Fruit fly (Drosophila melanogaster) whole organism, adult: ENCODE data around the gene Ctr1B.

Experiments
- CG11617 ChIP-seq: fragments of 200-800 bp; sonication (Bioruptor generic); optimal IDR thresholded peaks from 2 replicates; lab custom pipeline; 2017; ENCODE audit warnings: mild to moderate bottlenecking, missing biosample characterization, missing genetic modification reagents, missing genetic modification characterization
- CG12768 ChIP-seq: fragments of 200-800 bp; sonication (Bioruptor generic); optimal IDR thresholded peaks from 2 replicates; lab custom pipeline; 2017; ENCODE audit warnings: missing biosample characterization, missing genetic modification characterization, mild to moderate bottlenecking, moderate library complexity, missing genetic modification reagents
- CG14711 ChIP-seq: fragments of 200-800 bp; sonication (Bioruptor generic); optimal IDR thresholded peaks from 2 replicates; lab custom pipeline; 2018; ENCODE audit warnings: missing biosample characterization, mild to moderate bottlenecking, missing genetic modification characterization, moderate library complexity
- CG1620 ChIP-seq: fragments of 200-800 bp; sonication (Bioruptor generic); optimal IDR thresholded peaks from 2 replicates; lab custom pipeline; 2016; ENCODE audit warnings: missing biosample characterization, missing genetic modification characterization
- CG33017 ChIP-seq: fragments of 200-800 bp; sonication (Bioruptor generic); optimal IDR thresholded peaks from 2 replicates; lab custom pipeline; 2018; ENCODE audit warnings: missing biosample characterization, mild to moderate bottlenecking, missing genetic modification characterization, moderate library complexity
- CG5204 ChIP-seq: fragments of 200-800 bp; sonication (Bioruptor generic); optimal IDR thresholded peaks from 2 replicates; lab custom pipeline; 2016; ENCODE audit warnings: missing biosample characterization, missing genetic modification characterization
- CG7045 ChIP-seq: fragments of 200-800 bp; sonication (Bioruptor generic); optimal IDR thresholded peaks from 2 replicates; lab custom pipeline; 2017; ENCODE audit warnings: missing biosample characterization, mild to moderate bottlenecking, missing genetic modification characterization
- CG7101 ChIP-seq: fragments of 200-800 bp; sonication (Bioruptor generic); optimal IDR thresholded peaks from 2 replicates; lab custom pipeline; 2018; ENCODE audit warnings: missing biosample characterization, mild to moderate bottlenecking, missing genetic modification characterization, moderate library complexity
- Clk ChIP-seq: fragments of 200-800 bp; sonication (Bioruptor generic); optimal IDR thresholded peaks from 2 replicates; lab custom pipeline; 2017; ENCODE audit warnings: missing biosample characterization, missing genetic modification characterization
- Crg-1 ChIP-seq: fragments of 200-800 bp; sonication (Bioruptor generic); optimal IDR thresholded peaks from 2 replicates; lab custom pipeline; 2016; ENCODE audit warnings: missing biosample characterization, missing genetic modification characterization
- Hr96 ChIP-seq: fragments of 200-800 bp; sonication (Bioruptor generic); optimal IDR thresholded peaks from 2 replicates; lab custom pipeline; 2016; ENCODE audit warnings: missing biosample characterization, missing genetic modification characterization
- Mnt ChIP-seq: fragments of 200-800 bp; sonication (Bioruptor generic); optimal IDR thresholded peaks from 2 replicates; lab custom pipeline; 2016; ENCODE audit warnings: missing biosample characterization, mild to moderate bottlenecking, missing genetic modification characterization
- bab1 ChIP-seq: fragments of 200-800 bp; sonication (Bioruptor generic); optimal IDR thresholded peaks from 3 replicates; lab custom pipeline; 2019; ENCODE audit warnings: missing biosample characterization, mild to moderate bottlenecking, missing genetic modification characterization, moderate library complexity
- cic ChIP-seq: fragments of 200-800 bp; sonication (Bioruptor generic); optimal IDR thresholded peaks from 2 replicates; lab custom pipeline; 2017; ENCODE audit warnings: missing biosample characterization, mild to moderate bottlenecking, missing genetic modification characterization, moderate library complexity
- cnc ChIP-seq, 2 experiments: fragments of >200 bp; optimal IDR thresholded peaks; 2 replicates each; lab custom pipeline; 2017
- kay ChIP-seq: fragments of 200-800 bp; sonication (Bioruptor generic); peaks from one replicate; lab custom pipeline; 2016; ENCODE audit warnings: missing biosample characterization, missing genetic modification characterization, borderline replicate concordance
- ovo ChIP-seq: fragments of 200-800 bp; sonication (Bioruptor generic); optimal IDR thresholded peaks from 2 replicates; lab custom pipeline; 2016; ENCODE audit warnings: missing biosample characterization, missing genetic modification characterization
- pad ChIP-seq: fragments of 200-800 bp; sonication (Bioruptor generic); optimal IDR thresholded peaks from 3 replicates; lab custom pipeline; 2017; ENCODE audit warnings: missing biosample characterization, missing genetic modification characterization, mild to moderate bottlenecking, moderate library complexity, missing genetic modification reagents
- tj ChIP-seq: fragments of 200-800 bp; sonication (Bioruptor generic); optimal IDR thresholded peaks from 3 replicates; lab custom pipeline; 2017; ENCODE audit warnings: missing biosample characterization, mild to moderate bottlenecking, missing genetic modification characterization, moderate library complexity
- toe ChIP-seq: fragments of 200-800 bp; sonication (Bioruptor generic); optimal IDR thresholded peaks from 2 replicates; lab custom pipeline; 2016; ENCODE audit warnings: missing biosample characterization, missing genetic modification characterization

Gene Ctr1B

dm6 chr3R:8308515-8308959 lies 8.9 kb upstream of the Ctr1B start, which contains the start of gene tex:
TSS of gene tex (minus strand) at chr3R:8308645.
- TF ChIP-seq Crg-1 (GFP tag; lab: Kevin White, UChicago) (no peak), CG12768 (GFP tag; lab: Kevin White, UChicago) (no peak), CG7101 (tag; lab: Kevin White, UChicago) (no peak), CG5204 (GFP tag; lab: Kevin White, UChicago) (no peak), cic (peak; percentile 24)

dm6 chr3R:8310678-8311077 lies 6.7 kb upstream of the Ctr1B start, which contains the start of gene CG11693:
TSS of gene CG11693 (minus strand) at chr3R:8310778.
- TF ChIP-seq bab1 (GFP tag; lab: Kevin White, UChicago) (no peak), cic (no peak), kay (GFP tag; lab: Kevin White, UChicago) (no peak)

DNA sequence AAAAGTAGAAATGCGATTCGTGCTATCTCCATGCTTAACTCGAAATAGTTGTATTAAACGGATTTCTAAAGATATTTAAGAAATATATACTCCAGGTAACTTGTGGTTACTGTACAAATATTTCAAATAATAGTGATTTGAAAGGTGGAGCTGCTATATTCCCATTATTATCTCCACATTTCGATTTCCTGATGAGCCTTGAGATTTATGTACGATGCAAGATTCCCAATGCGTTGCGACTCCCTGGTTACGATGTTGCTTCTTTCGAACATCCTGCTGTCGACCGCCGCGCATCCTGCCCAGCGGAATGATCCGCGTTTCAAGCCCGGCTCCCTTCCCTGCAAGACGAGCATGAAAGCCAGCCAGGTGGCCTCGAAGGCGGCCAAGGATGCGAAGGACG lies 5.4 kb upstream of the Ctr1B start, which contains the start of the genes CG11694 and CG11698:
Gene CG11694, minus strand, starts transcription at position 101 of the 400 bp plus-strand sequence.
Gene CG11698, plus strand, starts transcription at position 152 of the 400 bp plus-strand sequence.
- TF ChIP-seq kay (GFP tag; lab: Kevin White, UChicago): no peak
- TF ChIP-seq CG11617 (GFP tag; lab: Kevin White, UChicago): no peak
- no peak for TF ChIP-seq CG1620 (GFP tag; lab: Kevin White, UChicago)
- no peak for TF ChIP-seq Mnt (GFP tag; lab: Kevin White, UChicago)
- TF ChIP-seq CG14711 (tag; lab: Kevin White, UChicago): no peak
- no peak for TF ChIP-seq Crg-1 (GFP tag; lab: Kevin White, UChicago)
- no peak for TF ChIP-seq tj
- no peak for TF ChIP-seq cic
- TF ChIP-seq CG7045 (GFP tag; lab: Kevin White, UChicago): no peak
- no peak for TF ChIP-seq bab1 (GFP tag; lab: Kevin White, UChicago)
- TF ChIP-seq CG7101 (tag; lab: Kevin White, UChicago): no peak
- TF ChIP-seq Clk (GFP tag; lab: Kevin White, UChicago): no peak
- no peak for TF ChIP-seq CG33017 (tag; lab: Kevin White, UChicago)
- no peak for TF ChIP-seq CG5204 (GFP tag; lab: Kevin White, UChicago)
- no peak for TF ChIP-seq Hr96
- no peak for TF ChIP-seq CG12768 (GFP tag; lab: Kevin White, UChicago)
- TF ChIP-seq toe (GFP tag; lab: Kevin White, UChicago): no peak

DNA sequence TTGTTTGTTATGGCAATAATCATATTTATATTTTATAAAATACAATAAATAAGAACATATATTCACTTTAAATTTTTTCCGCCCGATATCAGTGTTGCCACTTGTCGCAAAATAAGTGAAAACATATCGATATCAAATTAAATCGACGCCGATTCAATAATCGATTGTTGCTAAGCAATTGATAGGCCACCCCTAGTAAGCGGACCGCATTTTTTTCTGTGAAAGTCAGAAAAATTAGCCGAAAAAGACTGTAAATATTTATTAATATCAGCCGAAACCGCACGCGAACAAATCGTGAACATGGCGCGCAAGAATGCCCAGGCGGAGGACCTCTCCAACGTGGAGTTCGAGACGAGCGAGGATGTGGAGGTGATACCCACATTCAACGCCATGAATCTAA lies 4.4 kb upstream of the Ctr1B start, which contains the start of gene CG7483:
Gene CG7483, plus strand, starts transcription at position 171 of the 400 bp plus-strand sequence.
- TF ChIP-seq bab1 (GFP tag; lab: Kevin White, UChicago) (peak; percentile 57), CG33017 (tag; lab: Kevin White, UChicago) (no peak), Hr96 (no peak), Crg-1 (GFP tag; lab: Kevin White, UChicago) (no peak), cic (no peak), cnc (optimal IDR thresholded peaks at IDR 0.05; lab: Kevin White, UChicago) (no peak), CG7101 (tag; lab: Kevin White, UChicago) (no peak), tj (no peak), Mnt (GFP tag; lab: Kevin White, UChicago) (peak; percentile 17), CG14711 (tag; lab: Kevin White, UChicago) (peak; percentile 72), ovo (GFP tag; lab: Kevin White, UChicago) (no peak)

DNA sequence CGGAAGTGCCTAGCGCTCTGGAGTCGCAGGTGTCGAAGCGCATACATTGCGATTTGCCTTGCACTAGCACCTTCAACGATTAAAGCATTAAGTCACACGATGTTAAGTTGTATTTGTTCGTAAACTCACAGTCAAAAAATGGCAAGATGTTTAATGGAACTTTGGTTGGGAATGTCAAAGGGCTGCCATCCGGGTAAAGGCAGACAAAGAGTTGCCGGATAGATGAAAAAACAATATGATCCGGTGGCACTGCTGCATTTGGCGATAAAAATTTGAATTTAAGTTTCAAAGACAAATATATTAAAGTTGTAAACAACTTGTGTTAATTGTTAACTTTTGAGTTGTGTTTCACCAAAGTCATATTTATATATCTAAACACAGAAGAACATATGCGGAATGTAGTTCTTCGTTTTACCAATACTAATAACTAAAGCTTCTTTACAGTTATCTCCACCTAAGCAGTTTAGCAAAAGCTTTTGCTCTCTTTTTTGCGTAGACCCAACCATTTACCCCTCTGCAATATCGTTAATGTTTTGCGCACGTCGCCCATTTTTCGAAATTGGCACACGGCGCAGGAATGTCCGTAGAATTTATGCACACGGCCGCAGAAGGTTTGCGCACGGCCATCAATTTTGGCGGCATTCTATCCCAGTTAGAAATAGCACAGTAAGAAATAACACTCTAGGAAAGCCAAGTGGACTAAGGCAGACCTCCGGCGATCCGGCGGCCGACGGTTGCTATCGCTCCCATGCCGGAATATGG lies 887 bp upstream of the Ctr1B start, which contains the start of gene Coq2:
Gene Coq2, minus strand, starts transcription at position 200 of the 762 bp plus-strand sequence.
- TF ChIP-seq Clk (GFP tag; lab: Kevin White, UChicago) (no peak), cic (no peak), CG7101 (tag; lab: Kevin White, UChicago) (no peak), toe (GFP tag; lab: Kevin White, UChicago) (no peak), pad (peak; percentile 99), tj (peak; percentile 21), CG33017 (tag; lab: Kevin White, UChicago) (no peak), ovo (GFP tag; lab: Kevin White, UChicago) (peak; percentile 28), Mnt (GFP tag; lab: Kevin White, UChicago) (no peak), CG7045 (GFP tag; lab: Kevin White, UChicago) (no peak), bab1 (GFP tag; lab: Kevin White, UChicago) (peak; percentile 61)

dm6 chr3R:8317709-8318335 lies 410 bp downstream of the Ctr1B start:
- TF ChIP-seq CG7045 (GFP tag; lab: Kevin White, UChicago) (peak; percentile 6), tj (no peak), CG11617 (GFP tag; lab: Kevin White, UChicago) (no peak), CG14711 (tag; lab: Kevin White, UChicago) (peak; percentile 29), CG7101 (tag; lab: Kevin White, UChicago) (peak; percentile 27), CG33017 (tag; lab: Kevin White, UChicago) (peak; percentile 60), cnc (optimal IDR thresholded peaks at IDR 0.05; lab: Kevin White, UChicago) (no peak), cic (peak; percentile 37), Crg-1 (GFP tag; lab: Kevin White, UChicago) (no peak), Clk (GFP tag; lab: Kevin White, UChicago) (no peak), Hr96 (no peak), bab1 (GFP tag; lab: Kevin White, UChicago) (no peak), kay (GFP tag; lab: Kevin White, UChicago) (no peak)
